Worm (Caenorhabditis elegans): ENCODE results near the gene tif-1A.

DNA sequence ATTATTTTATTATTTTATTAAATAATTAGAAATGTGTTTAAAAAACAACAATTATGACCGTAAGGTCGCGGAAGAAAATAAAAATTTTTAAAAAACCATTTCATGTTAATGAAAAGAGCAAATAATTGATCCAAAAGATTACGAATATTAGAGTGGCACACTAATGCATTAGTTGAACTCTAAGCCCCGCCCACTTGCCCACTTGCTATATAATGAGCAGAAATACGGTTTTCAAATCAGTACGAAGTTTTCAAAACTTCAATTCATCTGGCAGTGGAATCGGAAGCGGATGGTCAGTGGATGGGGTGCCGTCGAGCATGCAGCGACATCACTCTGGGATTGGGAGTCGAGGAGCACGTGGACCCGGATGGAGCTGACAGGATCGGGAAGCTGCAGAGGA is 16.2 kb downstream of the tif-1A start, which contains the start of gene C36E8.6:
- no peak for TF ChIP-seq ceh-9 (tag; optimal IDR thresholded peaks at IDR 0.05)
- no peak for TF ChIP-seq F13H6.1 (tag; optimal IDR thresholded peaks at IDR 0.05)
- no peak for TF ChIP-seq pax-1 (tag; optimal IDR thresholded peaks at IDR 0.05)
- no peak for TF ChIP-seq rnt-1 (tag; optimal IDR thresholded peaks at IDR 0.05)
- TF ChIP-seq sox-4 (tag; optimal IDR thresholded peaks at IDR 0.05), result no peak
- TF ChIP-seq ceh-19 (GFP tag; optimal IDR thresholded peaks at IDR 0.05), result no peak

All from whole organism, late embryonic.